Fruit fly (Drosophila melanogaster) whole organism, prepupa: Measurements from ENCODE around the gene Cep97.

Experiments
- CG11294 ChIP-seq: fragments of 200-800 bp; sonication (Bioruptor generic); IDR thresholded peaks from 2 replicates; pipeline ENCODE4 v1.3.6; 2022; ENCODE audit warnings: missing biosample characterization, missing genetic modification characterization
- CG16779 ChIP-seq: fragments of 200-800 bp; sonication (Bioruptor generic); optimal IDR thresholded peaks from 3 replicates; lab custom pipeline; 2017; ENCODE audit warnings: missing biosample characterization, mild to moderate bottlenecking, missing genetic modification characterization
- CG3032 ChIP-seq: fragments of 200-800 bp; optimal IDR thresholded peaks from 2 replicates; lab custom pipeline; 2019; ENCODE audit warnings: missing biosample characterization, mild to moderate bottlenecking, missing genetic modification characterization, moderate library complexity
- CG31627 ChIP-seq: fragments of 200-800 bp; sonication (Bioruptor generic); optimal IDR thresholded peaks from 3 replicates; lab custom pipeline; 2016; ENCODE audit warnings: missing biosample characterization, missing genetic modification characterization
- CG34406 ChIP-seq: fragments of 200-800 bp; sonication (Bioruptor generic); optimal IDR thresholded peaks from 3 replicates; lab custom pipeline; 2016; ENCODE audit warnings: missing biosample characterization, missing genetic modification characterization
- CG3919 ChIP-seq: fragments of 200-800 bp; sonication (Bioruptor generic); optimal IDR thresholded peaks from 3 replicates; lab custom pipeline; 2016; ENCODE audit warnings: missing biosample characterization, missing genetic modification characterization
- CG6163 ChIP-seq: fragments of 200-800 bp; sonication (Bioruptor generic); IDR thresholded peaks from 3 replicates; pipeline ENCODE4 v1.3.6; 2022; ENCODE audit warnings: missing biosample characterization, missing genetic modification characterization
- CG6808 ChIP-seq: fragments of 200-800 bp; sonication (Bioruptor generic); optimal IDR thresholded peaks from 3 replicates; lab custom pipeline; 2017; ENCODE audit warnings: missing biosample characterization, missing genetic modification characterization, mild to moderate bottlenecking, moderate library complexity, missing genetic modification reagents
- CG7368 ChIP-seq: fragments of 200-800 bp; sonication (Bioruptor generic); optimal IDR thresholded peaks from 3 replicates; lab custom pipeline; 2016; ENCODE audit warnings: missing biosample characterization, missing genetic modification characterization
- CG9139 ChIP-seq: fragments of 200-800 bp; sonication (Bioruptor generic); optimal IDR thresholded peaks from 3 replicates; lab custom pipeline; 2017; ENCODE audit warnings: missing biosample characterization, mild to moderate bottlenecking, missing genetic modification characterization
- Eip75B ChIP-seq: fragments of 200-800 bp; sonication (Bioruptor generic); optimal IDR thresholded peaks from 3 replicates; lab custom pipeline; 2016; ENCODE audit warnings: missing biosample characterization, missing genetic modification characterization
- Eip78C ChIP-seq: fragments of 200-800 bp; sonication (Bioruptor generic); peaks from one replicate; lab custom pipeline; 2016; ENCODE audit warnings: missing biosample characterization, missing genetic modification characterization
- Ets21C ChIP-seq: fragments of 200-800 bp; sonication (Bioruptor generic); optimal IDR thresholded peaks from 3 replicates; lab custom pipeline; 2016; ENCODE audit warnings: missing biosample characterization, missing genetic modification characterization
- Met ChIP-seq: fragments of 200-800 bp; sonication (Bioruptor generic); optimal IDR thresholded peaks from 3 replicates; lab custom pipeline; 2016; ENCODE audit warnings: missing biosample characterization, missing genetic modification characterization
- Sox14 ChIP-seq: fragments of 200-800 bp; sonication (Bioruptor generic); optimal IDR thresholded peaks from 3 replicates; lab custom pipeline; 2016; ENCODE audit warnings: missing biosample characterization, missing genetic modification characterization
- dac ChIP-seq: fragments of 200-800 bp; sonication (Bioruptor generic); optimal IDR thresholded peaks from 2 replicates; lab custom pipeline; 2017; ENCODE audit warnings: missing biosample characterization, mild to moderate bottlenecking, missing genetic modification characterization
- dsx ChIP-seq: fragments of 200-800 bp; optimal IDR thresholded peaks from 3 replicates; lab custom pipeline; 2019; ENCODE audit warnings: missing biosample characterization, mild to moderate bottlenecking, missing genetic modification characterization, moderate library complexity; ENCODE audit not compliant: poor library complexity, severe bottlenecking
- eg ChIP-seq: fragments of 200-800 bp; sonication (Bioruptor generic); IDR thresholded peaks from 3 replicates; pipeline ENCODE4 v1.3.6; 2022; ENCODE audit warnings: missing biosample characterization, missing genetic modification characterization
- fd85E ChIP-seq: fragments of 200-800 bp; sonication (Bioruptor generic); optimal IDR thresholded peaks from 3 replicates; lab custom pipeline; 2016; ENCODE audit warnings: missing biosample characterization, missing genetic modification characterization
- lz ChIP-seq: fragments of 200-800 bp; sonication (Bioruptor generic); optimal IDR thresholded peaks from 3 replicates; lab custom pipeline; 2016; ENCODE audit warnings: missing biosample characterization, missing genetic modification characterization
- salr ChIP-seq, 2 experiments: fragments of 200-800 bp; sonication (Bioruptor generic); optimal IDR thresholded peaks; 3 replicates each; lab custom pipeline; 2016 to 2018; ENCODE audit warnings: missing biosample characterization in 2 of 2, missing genetic modification characterization in 2 of 2, mild to moderate bottlenecking in 1 of 2
- vri ChIP-seq: fragments of 200-800 bp; sonication (Bioruptor generic); optimal IDR thresholded peaks from 3 replicates; lab custom pipeline; 2016; ENCODE audit warnings: missing biosample characterization, mild to moderate bottlenecking, missing genetic modification characterization

Gene Cep97

dm6 chr2L:3914655-3915054 lies 47.2 kb downstream of the Cep97 start:
- TF ChIP-seq CG6163 (no peak), CG7368 (GFP tag; lab: Kevin White, UChicago) (no peak), lz (GFP tag; lab: Kevin White, UChicago) (no peak), Ets21C (GFP tag; lab: Kevin White, UChicago) (no peak), CG6808 (GFP tag; lab: Kevin White, UChicago) (no peak), Met (GFP tag; lab: Kevin White, UChicago) (no peak)

dm6 chr2L:3916857-3917256 lies 49.4 kb downstream of the Cep97 start:
- no peak for TF ChIP-seq CG16779 (tag; lab: Kevin White, UChicago)
- TF ChIP-seq CG34406 (GFP tag; lab: Kevin White, UChicago) = no peak
- no peak for TF ChIP-seq CG9139
- TF ChIP-seq dsx = no peak
- TF ChIP-seq lz (GFP tag; lab: Kevin White, UChicago) = no peak
- TF ChIP-seq CG3032 (tag; lab: Kevin White, UChicago) = no peak
- no peak for TF ChIP-seq CG3919 (GFP tag; lab: Kevin White, UChicago)
- no peak for TF ChIP-seq vri (GFP tag; lab: Kevin White, UChicago)
- TF ChIP-seq Eip75B = no peak
- TF ChIP-seq Eip78C = no peak
- TF ChIP-seq eg (GFP tag; lab: Robert Waterston, UW) = no peak
- no peak for TF ChIP-seq fd85E (GFP tag; lab: Kevin White, UChicago)
- TF ChIP-seq CG31627 (GFP tag; lab: Kevin White, UChicago) = no peak
- no peak for TF ChIP-seq salr (GFP tag; optimal IDR thresholded peaks at IDR 0.05; lab: Kevin White, UChicago)
- TF ChIP-seq dac (GFP tag; lab: Kevin White, UChicago) = no peak
- TF ChIP-seq CG7368 (GFP tag; lab: Kevin White, UChicago) = no peak
- TF ChIP-seq CG11294 = no peak
- no peak for TF ChIP-seq Sox14
